Fruit fly (Drosophila melanogaster) whole organism, pupa: ENCODE data around the gene pb.

Experiments
- CG15710 ChIP-seq: fragments of 200-800 bp; sonication (Bioruptor generic); optimal IDR thresholded peaks from 2 replicates; lab custom pipeline; 2018; ENCODE audit warnings: missing biosample characterization, mild to moderate bottlenecking, missing genetic modification characterization, moderate library complexity
- CG32121 ChIP-seq: fragments of 200-800 bp; sonication (Bioruptor generic); IDR thresholded peaks from 2 replicates; pipeline ENCODE4 v1.3.6; 2022; ENCODE audit warnings: missing biosample characterization, missing genetic modification characterization
- CG8159 ChIP-seq: fragments of 200-800 bp; sonication (Bioruptor generic); optimal IDR thresholded peaks from 3 replicates; lab custom pipeline; 2018; ENCODE audit warnings: missing biosample characterization, mild to moderate bottlenecking, missing genetic modification characterization, moderate library complexity
- D1 ChIP-seq: fragments of 200-800 bp; sonication (Bioruptor generic); optimal IDR thresholded peaks from 2 replicates; lab custom pipeline; 2018; ENCODE audit warnings: missing biosample characterization, mild to moderate bottlenecking, missing genetic modification characterization, moderate library complexity
- Pif1A ChIP-seq: fragments of 200-800 bp; sonication (Bioruptor generic); optimal IDR thresholded peaks from 3 replicates; lab custom pipeline; 2016; ENCODE audit warnings: missing biosample characterization, missing genetic modification characterization
- gl ChIP-seq: fragments of 200-800 bp; sonication (Bioruptor generic); optimal IDR thresholded peaks from 2 replicates; lab custom pipeline; 2018; ENCODE audit warnings: missing biosample characterization, mild to moderate bottlenecking, missing genetic modification characterization
- rn ChIP-seq: fragments of 200-800 bp; sonication (Bioruptor generic); IDR thresholded peaks from 2 replicates; pipeline ENCODE4 v1.3.6; 2022; ENCODE audit warnings: missing biosample characterization, missing genetic modification characterization

- TF ChIP-seq Pif1A (GFP tag; lab: Kevin White, UChicago): no peak
- peak; percentile 67 for TF ChIP-seq D1
- no peak for TF ChIP-seq gl (tag; lab: Kevin White, UChicago)
- no peak for TF ChIP-seq rn (GFP tag; lab: Robert Waterston, UW)
- no peak for TF ChIP-seq CG32121 (GFP tag; lab: Robert Waterston, UW)
- TF ChIP-seq CG15710 (tag; lab: Kevin White, UChicago): no peak
- no peak for TF ChIP-seq CG8159 (tag; lab: Kevin White, UChicago)
These were observed 33.0 kb downstream of the pb start for dm6 chr3R:6708858-6709257.
